Worm (Caenorhabditis elegans): ENCODE data around the gene F52D2.12.

- TF ChIP-seq fkh-10 (GFP tag; optimal IDR thresholded peaks at IDR 0.05) = no peak
- TF ChIP-seq pqm-1 (tag; optimal IDR thresholded peaks at IDR 0.05) = no peak
- TF ChIP-seq dmd-4 (tag; optimal IDR thresholded peaks at IDR 0.05; ENCODE audit: borderline replicate concordance) = no peak
- no peak for TF ChIP-seq lin-11 (tag; optimal IDR thresholded peaks at IDR 0.05)
- no peak for TF ChIP-seq C08G9.2 (tag; optimal IDR thresholded peaks at IDR 0.05)
- TF ChIP-seq elt-2 (tag; optimal IDR thresholded peaks at IDR 0.05) = no peak
- no peak for TF ChIP-seq pha-4 (tag; optimal IDR thresholded peaks at IDR 0.05)
- TF ChIP-seq nhr-11 (tag; optimal IDR thresholded peaks at IDR 0.05) = no peak
- TF ChIP-seq hlh-30 (tag; optimal IDR thresholded peaks at IDR 0.05; ENCODE audit: insufficient read depth) = no peak
- TF ChIP-seq ama-1 (optimal IDR thresholded peaks at IDR 0.05) = no peak
- no peak for TF ChIP-seq lim-6 (tag; optimal IDR thresholded peaks at IDR 0.05)
- no peak for TF ChIP-seq T23F11.4 (GFP tag; optimal IDR thresholded peaks at IDR 0.05)
Observed at ce11 chrX:1959063-1959462, 18.8 kb upstream of the F52D2.12 start.
